Worm (Caenorhabditis elegans): ENCODE data around the gene Y39H10A.1.
A peak's percentile ranks its signal among the peaks of the same experiment; 100 is the strongest.

Y39H10A.1 gene

ce11 chrV:3766904-3767303, at the start of gene Y39H10A.1:
Gene Y39H10A.1, plus strand, starts transcription at chrV:3767204.
- TF ChIP-seq dao-5 (tag; optimal IDR thresholded peaks at IDR 0.05) (no peak), him-1 (tag; optimal IDR thresholded peaks at IDR 0.05) (no peak), W03F9.2 (tag; optimal IDR thresholded peaks at IDR 0.05) (no peak)

ce11 chrV:3717751-3718150, 49.3 kb upstream of the Y39H10A.1 start:
- peak; percentile 79 for TF ChIP-seq him-1 (tag; optimal IDR thresholded peaks at IDR 0.05)
- no peak for TF ChIP-seq dao-5 (tag; optimal IDR thresholded peaks at IDR 0.05)
- no peak for TF ChIP-seq W03F9.2 (tag; optimal IDR thresholded peaks at IDR 0.05)

- TF ChIP-seq dao-5 (tag; optimal IDR thresholded peaks at IDR 0.05), result no peak
- TF ChIP-seq him-1 (tag; optimal IDR thresholded peaks at IDR 0.05), result no peak
- TF ChIP-seq W03F9.2 (tag; optimal IDR thresholded peaks at IDR 0.05), result no peak
Observed at ce11 chrV:3718507-3718906, 48.5 kb upstream of the Y39H10A.1 start.

- TF ChIP-seq W03F9.2 (tag; optimal IDR thresholded peaks at IDR 0.05), result no peak
Observed at ce11 chrV:3724772-3725171, 42.2 kb upstream of the Y39H10A.1 start, which contains the start of gene str-30. Gene str-30, plus strand, starts transcription at chrV:3725072.

ce11 chrV:3738409-3738808, 28.6 kb upstream of the Y39H10A.1 start:
- no peak for TF ChIP-seq dao-5 (tag; optimal IDR thresholded peaks at IDR 0.05)
- TF ChIP-seq him-1 (tag; optimal IDR thresholded peaks at IDR 0.05), result no peak
- no peak for TF ChIP-seq W03F9.2 (tag; optimal IDR thresholded peaks at IDR 0.05)

- no peak for TF ChIP-seq him-1 (tag; optimal IDR thresholded peaks at IDR 0.05)
- TF ChIP-seq dao-5 (tag; optimal IDR thresholded peaks at IDR 0.05), result no peak
- no peak for TF ChIP-seq W03F9.2 (tag; optimal IDR thresholded peaks at IDR 0.05)
Observed at ce11 chrV:3739302-3739701, 27.7 kb upstream of the Y39H10A.1 start, which contains the start of gene hpo-36. Gene hpo-36, minus strand, starts transcription at chrV:3739402.

- TF ChIP-seq him-1 (tag; optimal IDR thresholded peaks at IDR 0.05) (no peak), W03F9.2 (tag; optimal IDR thresholded peaks at IDR 0.05) (no peak), dao-5 (tag; optimal IDR thresholded peaks at IDR 0.05) (no peak)
Observed at ce11 chrV:3743172-3743626, 23.8 kb upstream of the Y39H10A.1 start, which contains the start of gene mtm-9. Gene mtm-9, plus strand, starts transcription at chrV:3743576.

ce11 chrV:3750328-3750727, 16.7 kb upstream of the Y39H10A.1 start:
- TF ChIP-seq W03F9.2 (tag; optimal IDR thresholded peaks at IDR 0.05) (no peak), him-1 (tag; optimal IDR thresholded peaks at IDR 0.05) (no peak), dao-5 (tag; optimal IDR thresholded peaks at IDR 0.05) (no peak)

ce11 chrV:3756887-3757286, 10.1 kb upstream of the Y39H10A.1 start, which contains the start of gene gid-7:
Gene gid-7, minus strand, starts transcription at chrV:3757074.
- TF ChIP-seq dao-5 (tag; optimal IDR thresholded peaks at IDR 0.05) (no peak), W03F9.2 (tag; optimal IDR thresholded peaks at IDR 0.05) (no peak), him-1 (tag; optimal IDR thresholded peaks at IDR 0.05) (no peak)

- no peak for TF ChIP-seq dao-5 (tag; optimal IDR thresholded peaks at IDR 0.05)
- no peak for TF ChIP-seq him-1 (tag; optimal IDR thresholded peaks at IDR 0.05)
- TF ChIP-seq W03F9.2 (tag; optimal IDR thresholded peaks at IDR 0.05), result no peak
Observed at ce11 chrV:3759419-3759915, 7.5 kb upstream of the Y39H10A.1 start, which contains the start of gene chk-1. Gene chk-1, minus strand, starts transcription at chrV:3759469.

ce11 chrV:3760839-3761238, 6.2 kb upstream of the Y39H10A.1 start, which contains the start of gene oac-55:
Gene oac-55, plus strand, starts transcription at chrV:3761139.
- TF ChIP-seq W03F9.2 (tag; optimal IDR thresholded peaks at IDR 0.05) (no peak), him-1 (tag; optimal IDR thresholded peaks at IDR 0.05) (no peak), dao-5 (tag; optimal IDR thresholded peaks at IDR 0.05) (no peak)

ce11 chrV:3761829-3762228, 5.2 kb upstream of the Y39H10A.1 start:
- TF ChIP-seq dao-5 (tag; optimal IDR thresholded peaks at IDR 0.05) (no peak), him-1 (tag; optimal IDR thresholded peaks at IDR 0.05) (no peak), W03F9.2 (tag; optimal IDR thresholded peaks at IDR 0.05) (no peak)

ce11 chrV:3768270-3768669, 1.3 kb downstream of the Y39H10A.1 start, which contains the start of gene R08E5.4:
Gene R08E5.4, plus strand, starts transcription at chrV:3768570.
- no peak for TF ChIP-seq him-1 (tag; optimal IDR thresholded peaks at IDR 0.05)
- no peak for TF ChIP-seq W03F9.2 (tag; optimal IDR thresholded peaks at IDR 0.05)
- no peak for TF ChIP-seq dao-5 (tag; optimal IDR thresholded peaks at IDR 0.05)

ce11 chrV:3771437-3772256, 4.6 kb downstream of the Y39H10A.1 start, which contains the start of the genes R08E5.1 and rips-1:
Gene R08E5.1, minus strand, starts transcription at chrV:3771518.
Gene rips-1, plus strand, starts transcription at chrV:3772021.
- TF ChIP-seq him-1 (tag; optimal IDR thresholded peaks at IDR 0.05) (no peak), dao-5 (tag; optimal IDR thresholded peaks at IDR 0.05) (no peak), W03F9.2 (tag; optimal IDR thresholded peaks at IDR 0.05) (no peak)
